Worm (Caenorhabditis elegans) whole organism, young adult: ENCODE measurements around the gene rde-11.

Experiments used
- C06A6.2 ChIP-seq: fragments of 200-800 bp; sonication (Bioruptor generic); conservative IDR thresholded peaks from 2 replicates; pipeline ENCODE4 v1.3.6; 2022; ENCODE audit warnings: missing genetic modification characterization, missing compliant biosample characterization
- D2030.7 ChIP-seq: fragments of 200-800 bp; sonication (Bioruptor generic); IDR thresholded peaks from 2 replicates; pipeline ENCODE4 v1.3.6; 2022; ENCODE audit warnings: missing genetic modification reagents, missing genetic modification characterization, missing compliant biosample characterization
- F23B12.7 ChIP-seq: sonication (generic microtip); optimal IDR thresholded peaks from 2 replicates; lab custom pipeline; 2017; ENCODE audit warnings: missing genetic modification characterization, mild to moderate bottlenecking, missing compliant biosample characterization, antibody characterized with exemption, moderate library complexity; ENCODE audit not compliant: insufficient read depth
- F33H1.4 ChIP-seq: fragments of 200-800 bp; sonication (Bioruptor generic); IDR thresholded peaks from 2 replicates; pipeline ENCODE4 v1.3.6; 2022; ENCODE audit warnings: missing genetic modification reagents, missing genetic modification characterization, missing compliant biosample characterization
- F39B2.1 ChIP-seq: fragments of 200-800 bp; sonication (Bioruptor generic); IDR thresholded peaks from 2 replicates; pipeline ENCODE4 v1.3.6; 2022; ENCODE audit warnings: missing genetic modification reagents, missing genetic modification characterization, missing compliant biosample characterization
- F49E8.2 ChIP-seq: sonication (generic microtip); optimal IDR thresholded peaks from 3 replicates; lab custom pipeline; 2017; ENCODE audit warnings: missing genetic modification characterization, mild to moderate bottlenecking, missing compliant biosample characterization, antibody characterized with exemption, moderate library complexity; ENCODE audit not compliant: insufficient read depth
- K11D2.4 ChIP-seq: fragments of 200-800 bp; sonication (Bioruptor generic); IDR thresholded peaks from 2 replicates; pipeline ENCODE4 v1.3.6; 2022; ENCODE audit warnings: missing genetic modification reagents, missing genetic modification characterization, missing compliant biosample characterization
- T07F8.4 ChIP-seq: sonication (generic microtip); optimal IDR thresholded peaks from 2 replicates; lab custom pipeline; 2016; ENCODE audit warnings: mild to moderate bottlenecking, missing genetic modification characterization, moderate library complexity, missing compliant biosample characterization
- Y79H2A.3 ChIP-seq: fragments of 200-800 bp; sonication (Bioruptor generic); conservative IDR thresholded peaks from 2 replicates; pipeline ENCODE4 v1.3.6; 2022; ENCODE audit warnings: missing genetic modification reagents, missing genetic modification characterization, missing compliant biosample characterization
- atf-7 ChIP-seq: sonication (generic microtip); optimal IDR thresholded peaks from 2 replicates; lab custom pipeline; 2017; ENCODE audit warnings: mild to moderate bottlenecking, missing genetic modification characterization, missing compliant biosample characterization
- athp-1 ChIP-seq: sonication (generic microtip); optimal IDR thresholded peaks from 2 replicates; lab custom pipeline; 2017; ENCODE audit warnings: mild to moderate bottlenecking, missing genetic modification characterization, missing compliant biosample characterization
- attf-3 ChIP-seq: fragments of 200-800 bp; sonication (Bioruptor generic); conservative IDR thresholded peaks from 2 replicates; pipeline ENCODE4 v1.3.6; 2022; ENCODE audit warnings: missing genetic modification reagents, missing genetic modification characterization, missing compliant biosample characterization
- attf-5 ChIP-seq: fragments of 200-800 bp; sonication (Bioruptor generic); optimal IDR thresholded peaks from 2 replicates; lab custom pipeline; 2018; ENCODE audit warnings: mild to moderate bottlenecking, missing genetic modification characterization, missing compliant biosample characterization
- cebp-1 ChIP-seq, 2 experiments: fragments of 200-800 bp in 1 of 2; sonication (Bioruptor generic) in 1 of 2; sonication (generic microtip) in 1 of 2; IDR thresholded peaks in 1 of 2; optimal IDR thresholded peaks in 1 of 2; 2 replicates each; pipeline versions ENCODE4 v1.3.6 to Lab custom; 2017 to 2022; ENCODE audit warnings: missing compliant biosample characterization in 2 of 2, missing genetic modification characterization in 2 of 2, mild to moderate bottlenecking in 1 of 2, missing genetic modification reagents in 1 of 2, moderate library complexity in 1 of 2
- ceh-100 ChIP-seq: fragments of 200-800 bp; sonication (Bioruptor generic); IDR thresholded peaks from 2 replicates; pipeline ENCODE4 v1.3.6; 2022; ENCODE audit warnings: missing genetic modification reagents, missing genetic modification characterization, missing compliant biosample characterization
- ceh-91 ChIP-seq: fragments of 200-800 bp; sonication (Bioruptor generic); IDR thresholded peaks from 2 replicates; pipeline ENCODE4 v1.3.6; 2022; ENCODE audit warnings: missing genetic modification reagents, missing genetic modification characterization, missing compliant biosample characterization
- dox-1 ChIP-seq: fragments of 200-800 bp; sonication (Bioruptor generic); IDR thresholded peaks from 2 replicates; pipeline ENCODE4 v1.3.6; 2022; ENCODE audit warnings: missing genetic modification reagents, missing genetic modification characterization, missing compliant biosample characterization
- dpl-1 ChIP-seq: fragments of 150-350 bp; optimal IDR thresholded peaks from 2 replicates; lab custom pipeline; 2014; ENCODE audit warnings: missing biosample characterization, missing genetic modification reagents, missing genetic modification characterization
- efl-1 ChIP-seq: fragments of 150-350 bp; optimal IDR thresholded peaks from 2 replicates; lab custom pipeline; 2014; ENCODE audit warnings: missing biosample characterization, missing genetic modification reagents, missing genetic modification characterization
- egl-44 ChIP-seq: fragments of 200-800 bp; sonication (Bioruptor generic); IDR thresholded peaks from 2 replicates; pipeline ENCODE4 v1.3.6; 2022; ENCODE audit warnings: missing genetic modification reagents, missing genetic modification characterization, missing compliant biosample characterization
- hlh-26 ChIP-seq: fragments of 200-800 bp; sonication (Bioruptor generic); conservative IDR thresholded peaks from 2 replicates; pipeline ENCODE4 v1.3.6; 2022; ENCODE audit warnings: missing genetic modification reagents, missing genetic modification characterization, missing compliant biosample characterization
- hmg-1.2 ChIP-seq: fragments of 200-800 bp; sonication (Bioruptor generic); IDR thresholded peaks from 2 replicates; pipeline ENCODE4 v1.3.6; 2022; ENCODE audit warnings: missing genetic modification reagents, missing genetic modification characterization, missing compliant biosample characterization
- hmg-20 ChIP-seq: fragments of 200-800 bp; sonication (Bioruptor generic); IDR thresholded peaks from 2 replicates; pipeline ENCODE4 v1.3.6; 2022; ENCODE audit warnings: missing genetic modification reagents, missing genetic modification characterization, missing compliant biosample characterization
- let-607 ChIP-seq, 2 experiments: fragments of 200-800 bp in 1 of 2; sonication (Bioruptor generic) in 1 of 2; sonication (generic microtip) in 1 of 2; optimal IDR thresholded peaks; 2 replicates each; lab custom pipeline; 2016 to 2018; ENCODE audit warnings: mild to moderate bottlenecking in 2 of 2, missing compliant biosample characterization in 2 of 2, missing genetic modification characterization in 2 of 2, moderate library complexity in 2 of 2, missing genotype in 1 of 2
- lin-35 ChIP-seq, 3 experiments: fragments of 150-350 bp in 2 of 3; sonication (generic microtip) in 1 of 3; optimal IDR thresholded peaks; 2 replicates each; lab custom pipeline; 2014 to 2018; ENCODE audit warnings: missing biosample characterization in 3 of 3, missing genetic modification characterization in 3 of 3, missing genetic modification reagents in 3 of 3
- lin-40 ChIP-seq: sonication (generic microtip); optimal IDR thresholded peaks from 2 replicates; lab custom pipeline; 2016; ENCODE audit warnings: missing genetic modification characterization, mild to moderate bottlenecking, missing compliant biosample characterization, missing genotype, missing genetic modification reagents
- lin-54 ChIP-seq: fragments of 200-800 bp; sonication (Bioruptor generic); optimal IDR thresholded peaks from 2 replicates; lab custom pipeline; 2018; ENCODE audit warnings: mild to moderate bottlenecking, missing genetic modification characterization, missing compliant biosample characterization
- lir-1 ChIP-seq: fragments of 200-800 bp; sonication (Bioruptor generic); conservative IDR thresholded peaks from 2 replicates; pipeline ENCODE4 v1.3.6; 2022; ENCODE audit warnings: missing genetic modification reagents, missing genetic modification characterization, missing compliant biosample characterization
- lsl-1 ChIP-seq: fragments of 200-800 bp; sonication (Bioruptor generic); optimal IDR thresholded peaks from 2 replicates; lab custom pipeline; 2018; ENCODE audit warnings: mild to moderate bottlenecking, missing genetic modification characterization, moderate library complexity, missing compliant biosample characterization
- madf-8 ChIP-seq: fragments of 200-800 bp; sonication (Bioruptor generic); conservative IDR thresholded peaks from 2 replicates; pipeline ENCODE4 v1.3.6; 2022; ENCODE audit warnings: missing genetic modification reagents, missing genetic modification characterization, missing compliant biosample characterization
- mcd-1 ChIP-seq: fragments of 200-800 bp; sonication (Bioruptor generic); IDR thresholded peaks from 2 replicates; pipeline ENCODE4 v1.3.6; 2022; ENCODE audit warnings: missing genetic modification reagents, missing genetic modification characterization, missing compliant biosample characterization
- nfyb-1 ChIP-seq: fragments of 200-800 bp; sonication (Bioruptor generic); IDR thresholded peaks from 2 replicates; pipeline ENCODE4 v1.3.6; 2022; ENCODE audit warnings: missing genetic modification reagents, missing genetic modification characterization, missing compliant biosample characterization
- nhr-80 ChIP-seq: sonication (generic microtip); optimal IDR thresholded peaks from 2 replicates; lab custom pipeline; 2016; ENCODE audit warnings: missing genetic modification characterization, missing compliant biosample characterization
- pbrm-1 ChIP-seq: fragments of 200-800 bp; sonication (Bioruptor generic); IDR thresholded peaks from 2 replicates; pipeline ENCODE4 v1.3.6; 2022; ENCODE audit warnings: missing genetic modification reagents, missing genetic modification characterization, missing compliant biosample characterization
- rcor-1 ChIP-seq: fragments of 200-800 bp; sonication (Bioruptor generic); IDR thresholded peaks from 2 replicates; pipeline ENCODE4 v1.3.6; 2022; ENCODE audit warnings: missing genetic modification reagents, missing genetic modification characterization, missing compliant biosample characterization
- rec-8 ChIP-seq, 2 experiments: sonication (generic microtip); optimal IDR thresholded peaks; 2 replicates each; lab custom pipeline; 2016; ENCODE audit warnings: mild to moderate bottlenecking in 2 of 2, missing genetic modification characterization in 2 of 2, missing genetic modification reagents in 2 of 2, missing genotype in 2 of 2, missing biosample characterization in 1 of 2, missing compliant biosample characterization in 1 of 2, moderate library complexity in 1 of 2
- sea-2 ChIP-seq: fragments of 200-800 bp; sonication (Bioruptor generic); IDR thresholded peaks from 2 replicates; pipeline ENCODE4 v1.3.6; 2022; ENCODE audit warnings: missing genetic modification characterization, missing compliant biosample characterization
- snpc-1.3 ChIP-seq: sonication (generic microtip); optimal IDR thresholded peaks from 2 replicates; lab custom pipeline; 2017; ENCODE audit warnings: missing genetic modification characterization, mild to moderate bottlenecking, missing compliant biosample characterization, antibody characterized with exemption, moderate library complexity, missing genotype, missing genetic modification reagents; ENCODE audit not compliant: insufficient read depth
- snpc-3.4 ChIP-seq: sonication (generic microtip); optimal IDR thresholded peaks from 2 replicates; lab custom pipeline; 2017; ENCODE audit warnings: missing genetic modification characterization, mild to moderate bottlenecking, missing compliant biosample characterization, antibody characterized with exemption, moderate library complexity, missing genotype, missing genetic modification reagents
- tbp1 ChIP-seq: fragments of 200-800 bp; sonication (Bioruptor generic); optimal IDR thresholded peaks from 2 replicates; lab custom pipeline; 2018; ENCODE audit warnings: mild to moderate bottlenecking, missing genetic modification characterization, missing compliant biosample characterization
- tbx-9 ChIP-seq: sonication (generic microtip); optimal IDR thresholded peaks from 2 replicates; lab custom pipeline; 2016; ENCODE audit warnings: borderline replicate concordance, missing genetic modification characterization, inconsistent platforms, missing compliant biosample characterization
- zfh-2 ChIP-seq: fragments of 200-800 bp; sonication (Bioruptor generic); conservative IDR thresholded peaks from 2 replicates; pipeline ENCODE4 v1.3.6; 2022; ENCODE audit warnings: missing genetic modification reagents, missing genetic modification characterization, missing compliant biosample characterization
- ztf-28 ChIP-seq: fragments of 200-800 bp; sonication (Bioruptor generic); IDR thresholded peaks from 2 replicates; pipeline ENCODE4 v1.3.6; 2022; ENCODE audit warnings: missing genetic modification reagents, missing genetic modification characterization, missing compliant biosample characterization
- ztf-3 ChIP-seq: fragments of 200-800 bp; sonication (Bioruptor generic); optimal IDR thresholded peaks from 2 replicates; lab custom pipeline; 2018; ENCODE audit warnings: mild to moderate bottlenecking, missing genetic modification characterization, missing compliant biosample characterization

The rde-11 gene

DNA sequence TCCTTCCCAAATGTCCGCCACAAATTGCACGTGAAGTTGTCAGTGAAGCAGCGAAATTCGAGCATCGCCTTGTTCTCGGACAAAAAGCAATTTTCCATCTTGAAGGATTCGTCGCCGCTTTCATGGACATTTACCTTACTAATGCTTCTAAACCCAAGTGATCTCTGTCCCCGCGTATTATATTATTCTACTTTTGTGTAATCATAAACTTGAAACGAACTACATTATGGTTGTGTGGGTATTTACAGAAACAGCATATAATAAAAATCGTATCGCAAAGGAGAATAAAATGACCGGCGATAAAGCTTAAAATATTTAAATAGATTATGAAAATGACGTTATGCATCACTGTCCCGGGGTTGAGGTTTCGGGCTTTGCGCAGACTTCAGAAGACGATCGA lies 8.2 kb upstream of the rde-11 start (continued):
- TF ChIP-seq attf-3 (GFP tag; lab: Robert Waterston, UW) (peak; percentile 35; the same call in 1 of the 2 replicates), ztf-3 (GFP tag; lab: Kevin White, UChicago) (no peak), tbx-9 (tag; lab: Kevin White, UChicago) (no peak), ztf-28 (no peak), mcd-1 (GFP tag; lab: Robert Waterston, UW) (no peak), athp-1 (tag; lab: Kevin White, UChicago) (peak; percentile 48), efl-1 (GFP tag; lab: Kevin White, UChicago) (no peak), zfh-2 (GFP tag; lab: Robert Waterston, UW) (no peak), K11D2.4 (GFP tag; lab: Robert Waterston, UW) (no peak), hlh-26 (no peak), T07F8.4 (no peak), dpl-1 (GFP tag; lab: Kevin White, UChicago) (no peak), F39B2.1 (0 out of 2 replicates have a peak, but pooled peaks have one; percentile 17), let-607 (tag; optimal IDR thresholded peaks at IDR 0.05; lab: Kevin White, UChicago) (no peak), lin-40 (no peak)

DNA sequence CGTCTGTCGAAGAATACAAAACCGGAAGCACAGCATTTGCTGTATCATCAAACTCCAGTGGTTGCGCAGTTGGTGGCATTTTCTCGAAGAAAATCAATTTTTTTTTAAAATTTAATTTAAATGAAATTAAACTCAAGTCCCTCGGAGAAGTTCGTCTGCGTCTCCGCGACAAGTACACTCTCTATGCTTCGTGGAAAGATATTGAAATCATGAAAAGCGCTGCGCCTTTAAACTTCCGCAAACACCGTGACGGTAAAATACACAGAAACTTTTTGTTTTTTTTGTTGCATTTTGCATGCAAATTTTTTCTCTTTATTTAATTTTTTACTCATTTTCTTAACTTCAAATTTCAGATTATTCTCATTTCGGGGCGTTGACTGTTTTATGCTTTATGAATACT lies 6.3 kb upstream of the rde-11 start, which contains the start of the genes dli-1, tin-9.2 and exos-4.1:
TSS of gene dli-1 (minus strand) at position 141 of the 400 bp plus-strand sequence.
TSS of gene tin-9.2 (plus strand) at position 344 of the 400 bp plus-strand sequence.
TSS of gene exos-4.1 (plus strand) at position 348 of the 400 bp plus-strand sequence.
- TF ChIP-seq ceh-91 (GFP tag; lab: Robert Waterston, UW) (peak; percentile 30; the same call in 1 of the 2 replicates), dpl-1 (GFP tag; lab: Kevin White, UChicago) (peak; percentile 58), F33H1.4 (peak; percentile 75), atf-7 (tag; lab: Kevin White, UChicago) (no peak), lin-54 (GFP tag; lab: Kevin White, UChicago) (peak; percentile 71), F49E8.2 (tag; lab: Kevin White, UChicago) (peak; percentile 43), egl-44 (no peak), lsl-1 (GFP tag; lab: Kevin White, UChicago) (peak; percentile 61), dox-1 (GFP tag; lab: Robert Waterston, UW) (peak; percentile 77), lin-35 (GFP tag; optimal IDR thresholded peaks at IDR 0.05; lab: Kevin White, UChicago) (peak in 1 of 3 experiments; percentile 25), sea-2 (GFP tag; lab: Robert Waterston, UW) (no peak), nfyb-1 (GFP tag; lab: Robert Waterston, UW) (0 out of 2 replicates have a peak, but pooled peaks have one; percentile 36), attf-3 (GFP tag; lab: Robert Waterston, UW) (peak; percentile 29; the same call in 1 of the 2 replicates), ztf-3 (GFP tag; lab: Kevin White, UChicago) (no peak), hmg-1.2 (GFP tag; lab: Robert Waterston, UW) (peak; percentile 98), snpc-3.4 (peak; percentile 6), K11D2.4 (GFP tag; lab: Robert Waterston, UW) (0 out of 2 replicates have a peak, but pooled peaks have one; percentile 11), tbp1 (GFP tag; lab: Kevin White, UChicago) (peak; percentile 44), ceh-100 (GFP tag; lab: Robert Waterston, UW) (peak; percentile 42; the same call in 1 of the 2 replicates), efl-1 (GFP tag; lab: Kevin White, UChicago) (peak; percentile 39), cebp-1 (GFP tag; IDR thresholded peaks at IDR 0.05; lab: Robert Waterston, UW) (no peak), cebp-1 (tag; optimal IDR thresholded peaks at IDR 0.05; lab: Kevin White, UChicago) (peak; percentile 77), rcor-1 (peak; percentile 41; the same call in 1 of the 2 replicates), Y79H2A.3 (GFP tag; lab: Robert Waterston, UW) (no peak), F23B12.7 (tag; lab: Kevin White, UChicago) (peak; percentile 84), C06A6.2 (GFP tag; lab: Robert Waterston, UW) (no peak), mcd-1 (GFP tag; lab: Robert Waterston, UW) (peak; percentile 77), D2030.7 (GFP tag; lab: Robert Waterston, UW) (peak; percentile 52), madf-8 (GFP tag; lab: Robert Waterston, UW) (0 out of 2 replicates have a peak, but pooled peaks have one; percentile 4), snpc-1.3 (peak; percentile 77), pbrm-1 (GFP tag; lab: Robert Waterston, UW) (peak; percentile 38; the same call in 1 of the 2 replicates), lir-1 (GFP tag; lab: Robert Waterston, UW) (no peak), nhr-80 (tag; lab: Kevin White, UChicago) (no peak), attf-5 (GFP tag; lab: Kevin White, UChicago) (peak; percentile 80), rec-8 (tag; optimal IDR thresholded peaks at IDR 0.05; lab: Kevin White, UChicago) (no peak), hmg-20 (GFP tag; lab: Robert Waterston, UW) (no peak)
